Fruit fly (Drosophila melanogaster): ENCODE measurements around the gene CG7148.
A peak's percentile ranks its signal among the peaks of the same experiment; 100 is the strongest.

Gene CG7148

dm6 chr3L:21832203-21833160, at the start of gene CG7148, which contains the start of gene Nopp140 (continued):
- TF ChIP-seq Ptx1 (GFP tag; IDR thresholded peaks at IDR 0.05) (peak; percentile 47; the same call in 1 of the 2 replicates), B-H2 (GFP tag; optimal IDR thresholded peaks at IDR 0.05) (peak; percentile 89), chn (GFP tag; optimal IDR thresholded peaks at IDR 0.05) (peak; percentile 66), gfzf (GFP tag; optimal IDR thresholded peaks at IDR 0.05) (peak; percentile 46), bsh (GFP tag; optimal IDR thresholded peaks at IDR 0.05) (peak in 1 of 2 experiments; percentile 63), CG5245 (GFP tag; optimal IDR thresholded peaks at IDR 0.05) (peak; percentile 69), lbe (GFP tag; optimal IDR thresholded peaks at IDR 0.05) (peak; percentile 18), CG32767 (GFP tag; IDR thresholded peaks at IDR 0.05) (peak; percentile 41; the same call in 1 of the 2 replicates), zfh1 (GFP tag; IDR thresholded peaks at IDR 0.05) (peak; percentile 71; the same call in 2 of the 3 replicates), tup (GFP tag; optimal IDR thresholded peaks at IDR 0.05) (peak; percentile 35), Dfd (GFP tag; optimal IDR thresholded peaks at IDR 0.05) (no peak), CG30431 (GFP tag; optimal IDR thresholded peaks at IDR 0.05) (peak; percentile 34), CG10274 (GFP tag; optimal IDR thresholded peaks at IDR 0.05) (no peak), inv (GFP tag; IDR thresholded peaks at IDR 0.05; ENCODE audit: partially characterized antibody) (no peak), Hey (tag; optimal IDR thresholded peaks at IDR 0.05) (no peak), NK7.1 (GFP tag; optimal IDR thresholded peaks at IDR 0.05) (no peak), CG17829 (tag; optimal IDR thresholded peaks at IDR 0.05) (peak; percentile 61), Asciz (GFP tag; optimal IDR thresholded peaks at IDR 0.05) (no peak), C15 (GFP tag; IDR thresholded peaks at IDR 0.05) (peak; percentile 13; the same call in 1 of the 3 replicates), CG12744 (GFP tag; optimal IDR thresholded peaks at IDR 0.05) (peak; percentile 10), Fer3 (tag; optimal IDR thresholded peaks at IDR 0.05) (peak; percentile 67), Opbp (GFP tag; IDR thresholded peaks at IDR 0.05; ENCODE audit: partially characterized antibody) (0 out of 3 replicates have a peak, but pooled peaks have one; percentile 5), Hmr (GFP tag; optimal IDR thresholded peaks at IDR 0.05) (peak; percentile 74), Aef1 (GFP tag; IDR thresholded peaks at IDR 0.05) (peak; percentile 58), sens-2 (GFP tag; IDR thresholded peaks at IDR 0.05) (no peak), Usf (GFP tag; optimal IDR thresholded peaks at IDR 0.05) (peak; percentile 42), Nf-YB (GFP tag; optimal IDR thresholded peaks at IDR 0.05) (peak; percentile 7), sens (GFP tag) (peak; percentile 84), yki (optimal IDR thresholded peaks at IDR 0.05) (no peak), CG14667 (GFP tag; IDR thresholded peaks at IDR 0.05) (peak; percentile 52), PHDP (tag; optimal IDR thresholded peaks at IDR 0.05) (peak; percentile 72), org-1 (GFP tag; optimal IDR thresholded peaks at IDR 0.05) (no peak), Dref (GFP tag; IDR thresholded peaks at IDR 0.05) (peak; percentile 44), CG3163 (GFP tag; optimal IDR thresholded peaks at IDR 0.05) (peak; percentile 38), CG7372 (GFP tag; IDR thresholded peaks at IDR 0.05) (peak; percentile 49; the same call in 1 of the 2 replicates), gro (GFP tag; optimal IDR thresholded peaks at IDR 0.05) (peak; percentile 24), crc (GFP tag; optimal IDR thresholded peaks at IDR 0.05) (peak; percentile 12), Doc3 (GFP tag; IDR thresholded peaks at IDR 0.05; ENCODE audit: partially characterized antibody) (no peak), CG18619 (GFP tag; optimal IDR thresholded peaks at IDR 0.05) (peak; percentile 39), Dip3 (GFP tag; optimal IDR thresholded peaks at IDR 0.05) (peak; percentile 63), CG6683 (GFP tag; optimal IDR thresholded peaks at IDR 0.05) (peak; percentile 43), CG9215 (GFP tag; IDR thresholded peaks at IDR 0.05) (peak; percentile 35; the same call in 1 of the 2 replicates), YL-1 (GFP tag; optimal IDR thresholded peaks at IDR 0.05) (peak; percentile 93), Six4 (GFP tag; optimal IDR thresholded peaks at IDR 0.05) (peak; percentile 30), disco-r (GFP tag; optimal IDR thresholded peaks at IDR 0.05) (no peak), CG9817 (tag; optimal IDR thresholded peaks at IDR 0.05) (peak; percentile 67), ato (GFP tag; IDR thresholded peaks at IDR 0.05; ENCODE audit: partially characterized antibody) (no peak), CG31441 (GFP tag; IDR thresholded peaks at IDR 0.05) (peak; percentile 61)
